Worm (Caenorhabditis elegans) whole organism, late embryonic: ENCODE measurements around the gene nlp-1.

Source experiments
- C38D4.7 ChIP-seq: fragments of 200-800 bp; sonication (Bioruptor generic); optimal IDR thresholded peaks from 2 replicates; lab custom pipeline; 2018; ENCODE audit warnings: mild to moderate bottlenecking, missing genetic modification characterization, moderate library complexity, missing compliant biosample characterization
- K02D7.2 ChIP-seq: sonication (generic microtip); optimal IDR thresholded peaks from 2 replicates; lab custom pipeline; 2017; ENCODE audit warnings: mild to moderate bottlenecking, missing genetic modification characterization, missing compliant biosample characterization
- K09A11.1 ChIP-seq: sonication (generic microtip); optimal IDR thresholded peaks from 2 replicates; lab custom pipeline; 2017; ENCODE audit warnings: antibody characterized with exemption, mild to moderate bottlenecking, missing genetic modification characterization, missing compliant biosample characterization; ENCODE audit not compliant: insufficient read depth
- T23F11.4 ChIP-seq: fragments of 200-800 bp; sonication (Bioruptor generic); optimal IDR thresholded peaks from 2 replicates; lab custom pipeline; 2018; ENCODE audit warnings: mild to moderate bottlenecking, missing genetic modification characterization, missing compliant biosample characterization
- ahr-1 ChIP-seq: sonication (generic microtip); optimal IDR thresholded peaks from 2 replicates; lab custom pipeline; 2016; ENCODE audit warnings: missing genetic modification characterization, missing compliant biosample characterization
- ama-1 ChIP-seq: fragments of 150-350 bp; optimal IDR thresholded peaks from 2 replicates; lab custom pipeline; 2014
- ceh-14 ChIP-seq: sonication (generic microtip); optimal IDR thresholded peaks from 2 replicates; lab custom pipeline; 2016; ENCODE audit warnings: missing genotype, missing genetic modification characterization, missing compliant biosample characterization
- ceh-18 ChIP-seq: sonication (generic microtip); optimal IDR thresholded peaks from 2 replicates; lab custom pipeline; 2016; ENCODE audit warnings: missing genetic modification characterization, missing compliant biosample characterization
- ceh-19 ChIP-seq: fragments of 200-800 bp; sonication (Bioruptor generic); optimal IDR thresholded peaks from 2 replicates; lab custom pipeline; 2018; ENCODE audit warnings: mild to moderate bottlenecking, missing genetic modification characterization, missing compliant biosample characterization
- ceh-2 ChIP-seq: sonication (generic microtip); optimal IDR thresholded peaks from 2 replicates; lab custom pipeline; 2016; ENCODE audit warnings: missing genotype, missing genetic modification characterization, missing compliant biosample characterization
- ceh-22 ChIP-seq: sonication (generic microtip); optimal IDR thresholded peaks from 2 replicates; lab custom pipeline; 2017; ENCODE audit warnings: missing biosample characterization, missing genetic modification characterization
- ceh-31 ChIP-seq: sonication (generic microtip); optimal IDR thresholded peaks from 2 replicates; lab custom pipeline; 2016; ENCODE audit warnings: missing genetic modification characterization, missing compliant biosample characterization
- ceh-45 ChIP-seq: fragments of 200-800 bp; sonication (Bioruptor generic); IDR thresholded peaks from 2 replicates; pipeline ENCODE4 v1.3.6; 2022; ENCODE audit warnings: missing genetic modification reagents, missing genetic modification characterization, missing compliant biosample characterization
- ceh-48 ChIP-seq: sonication (generic microtip); optimal IDR thresholded peaks from 2 replicates; lab custom pipeline; 2016; ENCODE audit warnings: missing genetic modification characterization, inconsistent platforms, missing compliant biosample characterization
- ceh-6 ChIP-seq: fragments of 200-800 bp; sonication (Bioruptor generic); optimal IDR thresholded peaks from 2 replicates; lab custom pipeline; 2018; ENCODE audit warnings: mild to moderate bottlenecking, missing genetic modification characterization, missing compliant biosample characterization
- ceh-9 ChIP-seq: sonication (generic microtip); optimal IDR thresholded peaks from 2 replicates; lab custom pipeline; 2016; ENCODE audit warnings: mild to moderate bottlenecking, missing genetic modification characterization, inconsistent platforms, missing compliant biosample characterization
- che-1 ChIP-seq: sonication (generic microtip); optimal IDR thresholded peaks from 2 replicates; lab custom pipeline; 2016; ENCODE audit warnings: mild to moderate bottlenecking, missing genetic modification characterization, missing compliant biosample characterization
- dmd-4 ChIP-seq: sonication (generic microtip); optimal IDR thresholded peaks from 2 replicates; lab custom pipeline; 2016; ENCODE audit warnings: borderline replicate concordance, missing genetic modification characterization, missing compliant biosample characterization
- dve-1 ChIP-seq: sonication (generic microtip); optimal IDR thresholded peaks from 2 replicates; lab custom pipeline; 2017; ENCODE audit warnings: antibody characterized with exemption, mild to moderate bottlenecking, missing genetic modification characterization, missing compliant biosample characterization
- elt-2 ChIP-seq: sonication (generic microtip); optimal IDR thresholded peaks from 2 replicates; lab custom pipeline; 2016; ENCODE audit warnings: missing genetic modification reagents, missing genetic modification characterization, missing compliant biosample characterization
- elt-4 ChIP-seq: sonication (generic microtip); optimal IDR thresholded peaks from 2 replicates; lab custom pipeline; 2016; ENCODE audit warnings: missing genetic modification characterization, missing compliant biosample characterization
- ets-4 ChIP-seq: sonication (generic microtip); optimal IDR thresholded peaks from 2 replicates; lab custom pipeline; 2016; ENCODE audit warnings: missing genetic modification characterization, missing compliant biosample characterization
- fax-1 ChIP-seq: sonication (generic microtip); optimal IDR thresholded peaks from 2 replicates; lab custom pipeline; 2016; ENCODE audit warnings: missing genotype, missing genetic modification characterization, missing compliant biosample characterization
- fkh-6 ChIP-seq: sonication (generic microtip); optimal IDR thresholded peaks from 2 replicates; lab custom pipeline; 2016; ENCODE audit warnings: missing genetic modification characterization, missing compliant biosample characterization
- gmeb-2 ChIP-seq: sonication (generic microtip); optimal IDR thresholded peaks from 2 replicates; lab custom pipeline; 2016; ENCODE audit warnings: missing genetic modification characterization, inconsistent platforms, missing compliant biosample characterization
- hlh-13 ChIP-seq: fragments of 200-800 bp; sonication (Bioruptor generic); optimal IDR thresholded peaks from 2 replicates; lab custom pipeline; 2018; ENCODE audit warnings: mild to moderate bottlenecking, missing genetic modification characterization, missing compliant biosample characterization
- hlh-30 ChIP-seq: sonication (generic microtip); optimal IDR thresholded peaks from 2 replicates; lab custom pipeline; 2017; ENCODE audit warnings: antibody characterized with exemption, missing genetic modification characterization, missing compliant biosample characterization; ENCODE audit not compliant: insufficient read depth
- hlh-6 ChIP-seq: sonication (generic microtip); optimal IDR thresholded peaks from 2 replicates; lab custom pipeline; 2016; ENCODE audit warnings: missing genotype, missing genetic modification characterization, missing compliant biosample characterization
- hlh-8 ChIP-seq: sonication (generic microtip); optimal IDR thresholded peaks from 2 replicates; lab custom pipeline; 2016; ENCODE audit warnings: missing genotype, missing genetic modification characterization, missing compliant biosample characterization
- nfya-1 ChIP-seq: sonication (generic microtip); optimal IDR thresholded peaks from 2 replicates; lab custom pipeline; 2017; ENCODE audit warnings: missing genetic modification characterization, mild to moderate bottlenecking, missing compliant biosample characterization, antibody characterized with exemption, moderate library complexity
- nhr-11 ChIP-seq: fragments of 150-350 bp; optimal IDR thresholded peaks from 2 replicates; lab custom pipeline; 2014; ENCODE audit warnings: missing biosample characterization, missing genetic modification characterization
- npax-4 ChIP-seq: sonication (generic microtip); optimal IDR thresholded peaks from 2 replicates; lab custom pipeline; 2016; ENCODE audit warnings: missing genetic modification characterization, missing compliant biosample characterization
- odd-2 ChIP-seq: sonication (generic microtip); optimal IDR thresholded peaks from 2 replicates; lab custom pipeline; 2017; ENCODE audit warnings: antibody characterized with exemption, mild to moderate bottlenecking, missing genetic modification characterization, missing compliant biosample characterization
- pag-3 ChIP-seq: sonication (generic microtip); optimal IDR thresholded peaks from 2 replicates; lab custom pipeline; 2016; ENCODE audit warnings: missing compliant biosample characterization, missing genetic modification characterization, borderline replicate concordance
- pat-9 ChIP-seq: fragments of 200-800 bp; sonication (Bioruptor generic); optimal IDR thresholded peaks from 2 replicates; lab custom pipeline; 2018; ENCODE audit warnings: mild to moderate bottlenecking, missing genetic modification characterization, moderate library complexity, missing compliant biosample characterization
- pha-4 ChIP-seq: fragments of 150-350 bp; optimal IDR thresholded peaks from 2 replicates; lab custom pipeline; 2018; ENCODE audit warnings: missing biosample characterization, missing genetic modification reagents, missing genetic modification characterization
- ref-2 ChIP-seq: sonication (generic microtip); optimal IDR thresholded peaks from 2 replicates; lab custom pipeline; 2016; ENCODE audit warnings: missing genetic modification characterization, missing compliant biosample characterization
- rnt-1 ChIP-seq: sonication (generic microtip); optimal IDR thresholded peaks from 2 replicates; lab custom pipeline; 2016; ENCODE audit warnings: missing genetic modification characterization, missing compliant biosample characterization
- sdc-2 ChIP-seq: sonication (generic microtip); optimal IDR thresholded peaks from 2 replicates; lab custom pipeline; 2016; ENCODE audit warnings: missing genotype, missing genetic modification characterization, missing compliant biosample characterization
- sox-2 ChIP-seq: fragments of 200-800 bp; sonication (Bioruptor generic); IDR thresholded peaks from 2 replicates; pipeline ENCODE4 v1.3.6; 2022; ENCODE audit warnings: missing genetic modification reagents, missing genetic modification characterization, missing compliant biosample characterization
- sox-4 ChIP-seq: sonication (generic microtip); optimal IDR thresholded peaks from 2 replicates; lab custom pipeline; 2017; ENCODE audit warnings: mild to moderate bottlenecking, missing genetic modification characterization, inconsistent platforms, missing compliant biosample characterization
- syd-9 ChIP-seq: sonication (generic microtip); optimal IDR thresholded peaks from 2 replicates; lab custom pipeline; 2016; ENCODE audit warnings: mild to moderate bottlenecking, missing genetic modification characterization, moderate library complexity, missing compliant biosample characterization
- tbx-2 ChIP-seq: sonication (generic microtip); optimal IDR thresholded peaks from 2 replicates; lab custom pipeline; 2016; ENCODE audit warnings: missing genetic modification characterization, missing compliant biosample characterization
- ttx-3 ChIP-seq: sonication (generic microtip); optimal IDR thresholded peaks from 2 replicates; lab custom pipeline; 2016; ENCODE audit warnings: missing genetic modification reagents, missing genetic modification characterization, missing compliant biosample characterization
- unc-3 ChIP-seq, 2 experiments: fragments of 200-800 bp in 1 of 2; sonication (Bioruptor generic) in 1 of 2; sonication (generic microtip) in 1 of 2; conservative IDR thresholded peaks in 1 of 2; optimal IDR thresholded peaks in 1 of 2; 2 replicates each; pipeline versions ENCODE4 v1.3.6 to Lab custom; 2016 to 2022; ENCODE audit warnings: missing compliant biosample characterization in 2 of 2, missing genetic modification characterization in 2 of 2, missing genetic modification reagents in 1 of 2
- unc-42 ChIP-seq: sonication (generic microtip); optimal IDR thresholded peaks from 2 replicates; lab custom pipeline; 2016; ENCODE audit warnings: missing genotype, missing genetic modification characterization, missing compliant biosample characterization
- unc-55 ChIP-seq: sonication (generic microtip); optimal IDR thresholded peaks from 2 replicates; lab custom pipeline; 2017; ENCODE audit warnings: missing biosample characterization, missing genetic modification reagents, missing genetic modification characterization
- unc-86 ChIP-seq: sonication (generic microtip); optimal IDR thresholded peaks from 2 replicates; lab custom pipeline; 2016; ENCODE audit warnings: missing genetic modification characterization, missing compliant biosample characterization
- ztf-16 ChIP-seq: sonication (generic microtip); optimal IDR thresholded peaks from 2 replicates; lab custom pipeline; 2017; ENCODE audit warnings: missing genetic modification characterization, missing compliant biosample characterization

nlp-1 gene

ce11 chrX:3696603-3697002, 30.8 kb upstream of the nlp-1 start, which contains the start of gene C01C4.3:
TSS of gene C01C4.3 (plus strand) at chrX:3696903.
- TF ChIP-seq C38D4.7, result no peak
- no peak for TF ChIP-seq elt-4 (tag; lab: Kevin White, UChicago)
- no peak for TF ChIP-seq sdc-2 (tag; lab: Kevin White, UChicago)
- TF ChIP-seq odd-2 (tag; lab: Kevin White, UChicago), result no peak
- TF ChIP-seq T23F11.4 (GFP tag; lab: Kevin White, UChicago), result no peak
- no peak for TF ChIP-seq ets-4 (tag; lab: Kevin White, UChicago)
- no peak for TF ChIP-seq K02D7.2 (tag; lab: Kevin White, UChicago)
- no peak for TF ChIP-seq pha-4
- no peak for TF ChIP-seq tbx-2
- no peak for TF ChIP-seq fkh-6

ce11 chrX:3697623-3698022, 29.8 kb upstream of the nlp-1 start:
- TF ChIP-seq npax-4 (tag; lab: Kevin White, UChicago) (peak; percentile 78), elt-2 (peak; percentile 89), hlh-6 (peak; percentile 88), ref-2 (tag; lab: Kevin White, UChicago) (peak; percentile 79), ceh-45 (GFP tag; lab: Robert Waterston, UW) (peak; percentile 94), ama-1 (lab: Kevin White, UChicago) (no peak), unc-42 (peak; percentile 68), K02D7.2 (tag; lab: Kevin White, UChicago) (peak; percentile 80), tbx-2 (peak; percentile 84), pag-3 (tag; lab: Kevin White, UChicago) (peak; percentile 69), hlh-13 (peak; percentile 74), hlh-8 (tag; lab: Kevin White, UChicago) (peak; percentile 74), ets-4 (tag; lab: Kevin White, UChicago) (peak; percentile 59), pat-9 (peak; percentile 83), ceh-6 (GFP tag; lab: Kevin White, UChicago) (peak; percentile 82), gmeb-2 (tag; lab: Kevin White, UChicago) (peak; percentile 90), syd-9 (tag; lab: Kevin White, UChicago) (peak; percentile 82), ttx-3 (tag; lab: Kevin White, UChicago) (peak; percentile 82), sox-2 (GFP tag; lab: Robert Waterston, UW) (peak; percentile 79), ahr-1 (tag; lab: Kevin White, UChicago) (peak; percentile 70), K09A11.1 (tag; lab: Kevin White, UChicago) (peak; percentile 47), hlh-30 (tag; lab: Kevin White, UChicago) (no peak), unc-86 (tag; lab: Kevin White, UChicago) (peak; percentile 62), che-1 (tag; lab: Kevin White, UChicago) (peak; percentile 86), nhr-11 (tag; lab: Kevin White, UChicago) (no peak), unc-3 (GFP tag; conservative IDR thresholded peaks at IDR 0.05; lab: Robert Waterston, UW) (peak; percentile 90), unc-3 (tag; optimal IDR thresholded peaks at IDR 0.05; lab: Kevin White, UChicago) (peak; percentile 62), ceh-22 (tag; lab: Kevin White, UChicago) (no peak), ztf-16 (tag; lab: Kevin White, UChicago) (peak; percentile 76), nfya-1 (tag; lab: Kevin White, UChicago) (peak; percentile 64), dve-1 (tag; lab: Kevin White, UChicago) (peak; percentile 70), ceh-14 (tag; lab: Kevin White, UChicago) (peak; percentile 93), ceh-9 (tag; lab: Kevin White, UChicago) (peak; percentile 52), sox-4 (peak; percentile 87), ceh-31 (tag; lab: Kevin White, UChicago) (peak; percentile 63), ceh-2 (tag; lab: Kevin White, UChicago) (peak; percentile 80), odd-2 (tag; lab: Kevin White, UChicago) (peak; percentile 22), dmd-4 (tag; lab: Kevin White, UChicago) (peak; percentile 74), fax-1 (peak; percentile 81), sdc-2 (tag; lab: Kevin White, UChicago) (peak; percentile 86), ceh-48 (tag; lab: Kevin White, UChicago) (peak; percentile 72), elt-4 (tag; lab: Kevin White, UChicago) (no peak), unc-55 (no peak), ceh-19 (peak; percentile 90), rnt-1 (tag; lab: Kevin White, UChicago) (peak; percentile 83), ceh-18 (tag; lab: Kevin White, UChicago) (peak; percentile 75), C38D4.7 (peak; percentile 84)
